Fruit fly (Drosophila melanogaster): ENCODE measurements around the gene CycJ.

Gene CycJ

dm6 chr3L:3435531-3436309, 30.5 kb upstream of the CycJ start (continued):
- TF ChIP-seq tll (GFP tag; optimal IDR thresholded peaks at IDR 0.05) (no peak), CG17361 (GFP tag; IDR thresholded peaks at IDR 0.05) (no peak), CG1603 (tag; optimal IDR thresholded peaks at IDR 0.05) (no peak), CG13424 (tag; optimal IDR thresholded peaks at IDR 0.05) (no peak), Xrp1 (GFP tag; IDR thresholded peaks at IDR 0.05) (no peak), CG5245 (GFP tag; optimal IDR thresholded peaks at IDR 0.05) (no peak), Dek (tag; optimal IDR thresholded peaks at IDR 0.05) (no peak), CG11696 (GFP tag; IDR thresholded peaks at IDR 0.05) (no peak), nerfin-1 (tag; optimal IDR thresholded peaks at IDR 0.05) (no peak), odd (GFP tag; optimal IDR thresholded peaks at IDR 0.05) (no peak), bab2 (GFP tag; optimal IDR thresholded peaks at IDR 0.05) (no peak), Six4 (GFP tag; optimal IDR thresholded peaks at IDR 0.05) (no peak), caup (GFP tag; optimal IDR thresholded peaks at IDR 0.05; ENCODE audit: severe bottlenecking) (no peak), sug (tag; optimal IDR thresholded peaks at IDR 0.05) (peak; percentile 9), CG2116 (GFP tag; optimal IDR thresholded peaks at IDR 0.05) (no peak), grn (GFP tag; optimal IDR thresholded peaks at IDR 0.05) (peak; percentile 54), cad (GFP tag; optimal IDR thresholded peaks at IDR 0.05) (no peak), dmrt11E (tag; optimal IDR thresholded peaks at IDR 0.05) (no peak), Side (GFP tag; optimal IDR thresholded peaks at IDR 0.05) (no peak), CG34224 (GFP tag; IDR thresholded peaks at IDR 0.05; ENCODE audit: partially characterized antibody) (no peak), abd-A (tag; optimal IDR thresholded peaks at IDR 0.05) (no peak), Tbp (GFP tag; optimal IDR thresholded peaks at IDR 0.05) (no peak), sens (GFP tag) (peak; percentile 18), dpn (GFP tag; optimal IDR thresholded peaks at IDR 0.05) (no peak), so (GFP tag; IDR thresholded peaks at IDR 0.05) (no peak), CG6175 (GFP tag; IDR thresholded peaks at IDR 0.05) (no peak), Nf-YB (GFP tag; optimal IDR thresholded peaks at IDR 0.05) (no peak)

- TF ChIP-seq Oli (tag; optimal IDR thresholded peaks at IDR 0.05), result peak; percentile 58
- peak in 1 of 2 experiments; percentile 16 for TF ChIP-seq dpn (GFP tag; optimal IDR thresholded peaks at IDR 0.05)
- peak; percentile 38 for TF ChIP-seq CG17359 (tag; optimal IDR thresholded peaks at IDR 0.05)
- TF ChIP-seq Ssrp (tag; optimal IDR thresholded peaks at IDR 0.05), result peak; percentile 46
- TF ChIP-seq Rfx (GFP tag; IDR thresholded peaks at IDR 0.05), result peak; percentile 36
- TF ChIP-seq pb (GFP tag; optimal IDR thresholded peaks at IDR 0.05), result no peak
- no peak for TF ChIP-seq CG6254 (GFP tag; optimal IDR thresholded peaks at IDR 0.05)
- TF ChIP-seq fd96Cb (tag; optimal IDR thresholded peaks at IDR 0.05), result peak; percentile 41
- TF ChIP-seq psq (GFP tag; optimal IDR thresholded peaks at IDR 0.05), result no peak
- TF ChIP-seq toy (GFP tag; IDR thresholded peaks at IDR 0.05), result 0 out of 2 replicates have a peak, but pooled peaks have one; percentile 18
- TF ChIP-seq CG9932 (GFP tag; IDR thresholded peaks at IDR 0.05), result peak; percentile 46
- TF ChIP-seq Hey (tag; optimal IDR thresholded peaks at IDR 0.05), result no peak
- no peak for TF ChIP-seq CG18764 (GFP tag; optimal IDR thresholded peaks at IDR 0.05)
- TF ChIP-seq schlank (tag; optimal IDR thresholded peaks at IDR 0.05), result no peak
- TF ChIP-seq al (GFP tag; IDR thresholded peaks at IDR 0.05), result 0 out of 2 replicates have a peak, but pooled peaks have one; percentile 16
- TF ChIP-seq CG13123 (GFP tag; optimal IDR thresholded peaks at IDR 0.05), result no peak
- no peak for TF ChIP-seq CG31224 (GFP tag; IDR thresholded peaks at IDR 0.05)
- peak; percentile 68 for TF ChIP-seq CG30403 (GFP tag; optimal IDR thresholded peaks at IDR 0.05)
- TF ChIP-seq Drgx (GFP tag; IDR thresholded peaks at IDR 0.05), result no peak
- peak; percentile 7 for TF ChIP-seq run (tag; optimal IDR thresholded peaks at IDR 0.05)
- TF ChIP-seq org-1 (GFP tag; optimal IDR thresholded peaks at IDR 0.05), result no peak
- peak; percentile 39; the same call in 1 of the 2 replicates for TF ChIP-seq ranshi (GFP tag; IDR thresholded peaks at IDR 0.05)
- peak in 1 of 2 experiments; percentile 27 for TF ChIP-seq bsh (GFP tag; optimal IDR thresholded peaks at IDR 0.05)
Measured at dm6 chr3L:3436838-3437663, 29.2 kb upstream of the CycJ start.
